Worm (Caenorhabditis elegans): ENCODE data around the gene tag-131.
"Not testable (repeated sequence)": the region's sequence is repeated elsewhere in the genome, so short reads cannot be mapped to it uniquely, and the experiment has no call there.

tag-131 gene

ce11 chrIII:4369381-4369809 lies 51.9 kb downstream of the tag-131 start (continued):
- peak; percentile 52 for TF ChIP-seq lir-3 (tag; optimal IDR thresholded peaks at IDR 0.05)
- TF ChIP-seq ctbp-1 (GFP tag; IDR thresholded peaks at IDR 0.05), result peak; percentile 69; the same call in 1 of the 2 replicates
- TF ChIP-seq set-16 (GFP tag; IDR thresholded peaks at IDR 0.05), result peak; percentile 90
- TF ChIP-seq zfp-3 (GFP tag; conservative IDR thresholded peaks at IDR 0.05), result peak; percentile 82
- TF ChIP-seq rbr-2 (tag; optimal IDR thresholded peaks at IDR 0.05), result peak; percentile 74
- peak; percentile 85 for TF ChIP-seq dmd-6 (GFP tag; IDR thresholded peaks at IDR 0.05)
- peak; percentile 94 for TF ChIP-seq egl-43 (GFP tag; IDR thresholded peaks at IDR 0.05)
- peak; percentile 41 for TF ChIP-seq mxl-3 (GFP tag; optimal IDR thresholded peaks at IDR 0.05)
- 0 out of 2 replicates have a peak, but pooled peaks have one; percentile 19 for TF ChIP-seq F26F4.8 (GFP tag; conservative IDR thresholded peaks at IDR 0.05)
- peak; percentile 58; the same call in 1 of the 2 replicates for TF ChIP-seq vab-7 (GFP tag; IDR thresholded peaks at IDR 0.05)
- peak; percentile 71 for TF ChIP-seq lim-7 (GFP tag; IDR thresholded peaks at IDR 0.05)
- TF ChIP-seq nhr-48 (tag; optimal IDR thresholded peaks at IDR 0.05), result peak; percentile 67
- peak; percentile 84 for TF ChIP-seq lin-38 (GFP tag; IDR thresholded peaks at IDR 0.05)
- peak; percentile 53; the same call in 1 of the 2 replicates for TF ChIP-seq nhr-41 (GFP tag; IDR thresholded peaks at IDR 0.05)
- peak; percentile 45; the same call in 1 of the 2 replicates for TF ChIP-seq arid-1 (GFP tag; conservative IDR thresholded peaks at IDR 0.05)
- peak; percentile 30 for TF ChIP-seq nhr-6 (tag; optimal IDR thresholded peaks at IDR 0.05)
- peak; percentile 65 for TF ChIP-seq tra-1 (GFP tag; IDR thresholded peaks at IDR 0.05)
- TF ChIP-seq lin-1 (GFP tag; IDR thresholded peaks at IDR 0.05), result 0 out of 2 replicates have a peak, but pooled peaks have one; percentile 43
- peak; percentile 20 to 54 for TF ChIP-seq daf-16 (GFP tag; optimal IDR thresholded peaks at IDR 0.05)
- peak; percentile 24 for TF ChIP-seq daf-16 (tag; optimal IDR thresholded peaks at IDR 0.05)
- peak; percentile 84 for TF ChIP-seq pha-4 (GFP tag; IDR thresholded peaks at IDR 0.05)
- not testable (repeated sequence) for TF ChIP-seq pha-4 (tag; optimal IDR thresholded peaks at IDR 0.05)
- peak; percentile 37 for TF ChIP-seq nhr-28 (tag; optimal IDR thresholded peaks at IDR 0.05)
- peak; percentile 8 for TF ChIP-seq F37D6.2 (tag; optimal IDR thresholded peaks at IDR 0.05)
- TF ChIP-seq duxl-1 (tag; optimal IDR thresholded peaks at IDR 0.05; ENCODE audit: poor library complexity), result peak; percentile 5
- peak; percentile 57 for TF ChIP-seq T20F7.1 (GFP tag; optimal IDR thresholded peaks at IDR 0.05)
- TF ChIP-seq madf-9 (GFP tag; conservative IDR thresholded peaks at IDR 0.05), result peak; percentile 78
- TF ChIP-seq dmd-8 (GFP tag; IDR thresholded peaks at IDR 0.05), result peak; percentile 78; the same call in 1 of the 2 replicates
